Worm (Caenorhabditis elegans) whole organism, L4 larva: Measurements from ENCODE around the gene ZK632.9.

Experiments used
- Y105C5A.15 ChIP-seq: fragments of 200-800 bp; sonication (Bioruptor generic); IDR thresholded peaks from 2 replicates; pipeline ENCODE4 v1.3.6; 2022; ENCODE audit warnings: missing genetic modification characterization, missing compliant biosample characterization
- Y75B8A.6 ChIP-seq: fragments of 200-800 bp; sonication (Bioruptor generic); IDR thresholded peaks from 2 replicates; pipeline ENCODE4 v1.3.6; 2022; ENCODE audit warnings: missing genetic modification reagents, missing genetic modification characterization, missing compliant biosample characterization
- ZK337.2 ChIP-seq: fragments of 200-800 bp; sonication (Bioruptor generic); IDR thresholded peaks from 2 replicates; pipeline ENCODE4 v1.3.6; 2022; ENCODE audit warnings: missing genetic modification reagents, missing genetic modification characterization, missing compliant biosample characterization
- ZK546.5 ChIP-seq, 2 experiments: sonication (generic microtip); optimal IDR thresholded peaks; 2 replicates each; lab custom pipeline; 2017; ENCODE audit warnings: missing biosample characterization in 2 of 2, missing genetic modification characterization in 2 of 2
- ama-1 ChIP-seq: fragments of 150-350 bp; optimal IDR thresholded peaks from 2 replicates; lab custom pipeline; 2014; ENCODE audit warnings: inconsistent platforms, mixed read lengths
- attf-4 ChIP-seq: sonication (generic microtip); optimal IDR thresholded peaks from 3 replicates; lab custom pipeline; 2017; ENCODE audit warnings: missing biosample characterization, missing genetic modification characterization
- ceh-20 ChIP-seq: fragments of 200-800 bp; sonication (Bioruptor generic); IDR thresholded peaks from 2 replicates; pipeline ENCODE4 v1.3.6; 2022; ENCODE audit warnings: missing genetic modification reagents, missing genetic modification characterization, missing compliant biosample characterization
- daf-12 ChIP-seq: fragments of 150-350 bp; optimal IDR thresholded peaks from 2 replicates; lab custom pipeline; 2014; ENCODE audit warnings: missing biosample characterization, missing genetic modification reagents, missing genetic modification characterization
- daf-16 ChIP-seq, 3 experiments: sonication (generic microtip); optimal IDR thresholded peaks; 2 replicates each; lab custom pipeline; 2016 to 2017; ENCODE audit warnings: missing genetic modification characterization in 3 of 3, missing genetic modification reagents in 3 of 3, mild to moderate bottlenecking in 2 of 3, missing compliant biosample characterization in 2 of 3, missing biosample characterization in 1 of 3, moderate library complexity in 1 of 3
- dmd-6 ChIP-seq: fragments of 200-800 bp; sonication (Bioruptor generic); IDR thresholded peaks from 2 replicates; pipeline ENCODE4 v1.3.6; 2022; ENCODE audit warnings: missing genetic modification reagents, missing genetic modification characterization, missing compliant biosample characterization
- dmd-8 ChIP-seq: fragments of 200-800 bp; sonication (Bioruptor generic); IDR thresholded peaks from 2 replicates; pipeline ENCODE4 v1.3.6; 2022; ENCODE audit warnings: missing genetic modification characterization, missing compliant biosample characterization
- dve-1 ChIP-seq: sonication (generic microtip); optimal IDR thresholded peaks from 2 replicates; lab custom pipeline; 2017; ENCODE audit warnings: antibody characterized with exemption, mild to moderate bottlenecking, missing genetic modification characterization, missing compliant biosample characterization; ENCODE audit not compliant: insufficient read depth
- fkh-10 ChIP-seq: fragments of 150-350 bp; optimal IDR thresholded peaks from 2 replicates; lab custom pipeline; 2014; ENCODE audit warnings: missing biosample characterization, missing genetic modification reagents, missing genetic modification characterization
- fos-1 ChIP-seq: fragments of 150-350 bp; optimal IDR thresholded peaks from 2 replicates; lab custom pipeline; 2014; ENCODE audit warnings: missing biosample characterization, missing genetic modification characterization
- gei-8 ChIP-seq: fragments of 200-800 bp; sonication (Bioruptor generic); optimal IDR thresholded peaks from 2 replicates; lab custom pipeline; 2018; ENCODE audit warnings: mild to moderate bottlenecking, missing genetic modification characterization, missing compliant biosample characterization
- hlh-11 ChIP-seq: fragments of 200-800 bp; sonication (Bioruptor generic); optimal IDR thresholded peaks from 2 replicates; lab custom pipeline; 2018; ENCODE audit warnings: mild to moderate bottlenecking, missing genetic modification characterization, missing compliant biosample characterization
- hlh-30 ChIP-seq: sonication (generic microtip); optimal IDR thresholded peaks from 2 replicates; lab custom pipeline; 2017; ENCODE audit warnings: antibody characterized with exemption, mild to moderate bottlenecking, missing genetic modification characterization, missing compliant biosample characterization; ENCODE audit not compliant: insufficient read depth
- hmg-1.1 ChIP-seq: fragments of 200-800 bp; sonication (Bioruptor generic); IDR thresholded peaks from 2 replicates; pipeline ENCODE4 v1.3.6; 2022; ENCODE audit warnings: missing genetic modification reagents, missing genetic modification characterization, missing compliant biosample characterization
- lin-13 ChIP-seq: fragments of 150-350 bp; optimal IDR thresholded peaks from 2 replicates; lab custom pipeline; 2014; ENCODE audit warnings: missing biosample characterization, missing genetic modification reagents, missing genetic modification characterization
- lin-15B ChIP-seq: fragments of 150-350 bp; sonication (generic microtip); optimal IDR thresholded peaks from 3 replicates; lab custom pipeline; 2014; ENCODE audit warnings: missing biosample characterization, missing genetic modification characterization
- lin-39 ChIP-seq: fragments of 150-350 bp; optimal IDR thresholded peaks from 2 replicates; lab custom pipeline; 2014; ENCODE audit warnings: missing biosample characterization, missing genetic modification reagents, missing genetic modification characterization
- mdl-1 ChIP-seq, 2 experiments: fragments of 150-350 bp in 1 of 2; sonication (generic microtip) in 1 of 2; optimal IDR thresholded peaks; 2 replicates each; lab custom pipeline; 2014 to 2017; ENCODE audit warnings: missing biosample characterization in 2 of 2, missing genetic modification characterization in 2 of 2
- mdt-29 ChIP-seq: fragments of 200-800 bp; sonication (Bioruptor generic); IDR thresholded peaks from 2 replicates; pipeline ENCODE4 v1.3.6; 2022; ENCODE audit warnings: missing genetic modification reagents, missing genetic modification characterization, missing compliant biosample characterization
- mep-1 ChIP-seq: fragments of 150-350 bp; sonication (generic microtip); optimal IDR thresholded peaks from 3 replicates; lab custom pipeline; 2014; ENCODE audit warnings: missing biosample characterization, missing genetic modification characterization
- mes-2 ChIP-seq: sonication (generic microtip); optimal IDR thresholded peaks from 2 replicates; lab custom pipeline; 2016; ENCODE audit warnings: missing genotype, mild to moderate bottlenecking, missing genetic modification characterization, missing compliant biosample characterization; ENCODE audit not compliant: poor library complexity, severe bottlenecking
- mxl-3 ChIP-seq: fragments of 200-800 bp; sonication (Bioruptor generic); optimal IDR thresholded peaks from 2 replicates; lab custom pipeline; 2018; ENCODE audit warnings: mild to moderate bottlenecking, missing genetic modification characterization, missing compliant biosample characterization
- nhr-11 ChIP-seq: fragments of 150-350 bp; optimal IDR thresholded peaks from 2 replicates; lab custom pipeline; 2014; ENCODE audit warnings: missing biosample characterization, missing genetic modification characterization
- nhr-25 ChIP-seq: sonication (generic microtip); optimal IDR thresholded peaks from 2 replicates; lab custom pipeline; 2017; ENCODE audit warnings: missing genetic modification characterization, mild to moderate bottlenecking, missing compliant biosample characterization, antibody characterized with exemption, moderate library complexity, borderline replicate concordance; ENCODE audit not compliant: insufficient read depth
- nhr-28 ChIP-seq: fragments of 150-350 bp; optimal IDR thresholded peaks from 2 replicates; lab custom pipeline; 2014; ENCODE audit warnings: missing biosample characterization, missing genetic modification characterization
- nhr-42 ChIP-seq: fragments of 200-800 bp; sonication (Bioruptor generic); IDR thresholded peaks from 2 replicates; pipeline ENCODE4 v1.3.6; 2022; ENCODE audit warnings: missing genetic modification characterization, missing compliant biosample characterization
- nhr-48 ChIP-seq: sonication (generic microtip); optimal IDR thresholded peaks from 2 replicates; lab custom pipeline; 2016; ENCODE audit warnings: mild to moderate bottlenecking, missing genetic modification characterization, missing compliant biosample characterization
- nhr-77 ChIP-seq: fragments of 150-350 bp; optimal IDR thresholded peaks from 2 replicates; lab custom pipeline; 2014; ENCODE audit warnings: missing biosample characterization, missing genetic modification characterization
- php-3 ChIP-seq: fragments of 200-800 bp; sonication (Bioruptor generic); IDR thresholded peaks from 2 replicates; pipeline ENCODE4 v1.3.6; 2022; ENCODE audit warnings: missing genetic modification reagents, missing genetic modification characterization, missing compliant biosample characterization
- pqm-1 ChIP-seq: sonication (generic microtip); optimal IDR thresholded peaks from 2 replicates; lab custom pipeline; 2017; ENCODE audit warnings: missing biosample characterization, missing genetic modification characterization
- skn-1 ChIP-seq: fragments of 150-350 bp; optimal IDR thresholded peaks from 2 replicates; lab custom pipeline; 2014; ENCODE audit warnings: missing biosample characterization, missing genetic modification characterization
- spr-3 ChIP-seq: fragments of 200-800 bp; sonication (Bioruptor generic); optimal IDR thresholded peaks from 2 replicates; lab custom pipeline; 2018; ENCODE audit warnings: mild to moderate bottlenecking, missing genetic modification characterization, missing compliant biosample characterization
- unc-130 ChIP-seq: sonication (generic microtip); optimal IDR thresholded peaks from 2 replicates; lab custom pipeline; 2016; ENCODE audit warnings: missing genetic modification reagents, missing genetic modification characterization, missing compliant biosample characterization
- unc-62 ChIP-seq, 3 experiments: fragments of 150-350 bp in 1 of 3; sonication (generic microtip); optimal IDR thresholded peaks in 2 of 3; peaks in 1 of 3; 1 replicate in 1 of 3; 2 replicates in 2 of 3; lab custom pipeline; 2014 to 2017; ENCODE audit warnings: missing biosample characterization in 3 of 3, missing genetic modification characterization in 3 of 3, missing genetic modification reagents in 3 of 3, missing genotype in 1 of 3
- zfp-2 ChIP-seq: sonication (generic microtip); optimal IDR thresholded peaks from 2 replicates; lab custom pipeline; 2016; ENCODE audit warnings: mild to moderate bottlenecking, missing genetic modification characterization, missing compliant biosample characterization

ZK632.9 gene

ce11 chrIII:9860201-9860780 is 35.1 kb upstream of the ZK632.9 start, which contains the start of gene twk-48:
TSS of gene twk-48 (plus strand) at chrIII:9860730.
- TF ChIP-seq hmg-1.1 (GFP tag; lab: Robert Waterston, UW) = no peak
- TF ChIP-seq ZK337.2 = no peak
- TF ChIP-seq spr-3 = no peak
- TF ChIP-seq fkh-10 (GFP tag; lab: Kevin White, UChicago) = peak; percentile 34
- TF ChIP-seq unc-62 (GFP tag; optimal IDR thresholded peaks at IDR 0.05 in 1 of 2; lab: Kevin White, UChicago) = peak in 1 of 2 experiments; percentile 85
- TF ChIP-seq unc-62 (tag; optimal IDR thresholded peaks at IDR 0.05; lab: Kevin White, UChicago) = no peak
- peak; percentile 7 for TF ChIP-seq lin-39 (tag; lab: Kevin White, UChicago)

DNA sequence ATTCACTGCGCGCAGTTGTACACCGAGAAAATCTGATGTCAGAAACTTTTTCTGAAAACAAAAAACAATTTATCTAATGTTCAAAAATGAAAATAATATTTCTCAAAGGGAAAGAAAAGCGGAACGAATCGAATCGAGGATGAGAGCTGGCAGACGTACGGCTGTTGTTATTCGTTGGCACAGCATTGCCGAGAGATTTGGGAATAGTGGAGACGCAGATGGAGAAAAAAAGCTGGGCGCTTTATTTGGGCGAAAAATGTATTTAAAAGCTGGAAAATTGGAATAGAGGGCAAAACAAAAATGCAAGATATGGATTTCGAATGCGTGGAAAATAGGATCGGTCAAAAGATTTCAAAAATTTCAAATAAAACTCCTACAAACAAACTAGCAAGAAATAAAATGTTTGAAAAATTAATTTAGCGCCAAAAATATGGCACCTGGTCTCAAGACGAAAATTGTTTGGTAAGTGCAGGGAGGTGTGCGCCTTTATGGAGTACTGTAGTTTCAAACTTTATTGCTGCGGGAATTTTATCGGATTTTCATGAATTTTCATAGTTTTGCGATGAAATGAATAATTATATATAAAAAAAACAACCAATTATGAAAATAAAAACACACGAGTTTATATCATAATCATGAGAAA is 34.0 kb upstream of the ZK632.9 start, which contains the start of gene gpdh-2:
TSS of gene gpdh-2 (minus strand) at position 51 of the 643 bp plus-strand sequence.
- no peak for TF ChIP-seq attf-4 (tag; lab: Kevin White, UChicago)
- no peak for TF ChIP-seq nhr-25 (tag; lab: Kevin White, UChicago)
- TF ChIP-seq skn-1 (tag; lab: Kevin White, UChicago) = no peak
- TF ChIP-seq daf-16 (GFP tag; optimal IDR thresholded peaks at IDR 0.05; lab: Kevin White, UChicago) = peak in 1 of 2 experiments; percentile 81
- no peak for TF ChIP-seq daf-16 (tag; optimal IDR thresholded peaks at IDR 0.05; lab: Kevin White, UChicago)

DNA sequence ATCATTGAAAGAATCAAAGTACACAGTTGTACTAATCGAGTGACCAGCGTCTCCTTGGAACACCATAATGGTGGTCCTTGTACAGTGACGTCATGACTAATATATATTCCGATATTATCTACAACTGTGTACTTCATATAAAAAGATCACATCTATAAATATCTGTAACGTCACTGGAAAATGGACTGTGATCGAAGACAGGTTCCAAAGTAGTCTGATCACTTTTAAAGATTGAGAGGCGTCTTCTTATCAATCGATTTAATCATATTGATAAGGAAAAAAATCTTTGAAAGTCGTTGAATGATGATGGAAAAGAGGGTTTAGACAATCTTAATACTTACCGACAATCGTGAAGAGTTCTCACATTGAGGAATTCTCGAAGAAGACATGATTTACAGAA is 32.8 kb upstream of the ZK632.9 start:
- TF ChIP-seq hlh-11 (tag; lab: Kevin White, UChicago) (peak; percentile 27), attf-4 (tag; lab: Kevin White, UChicago) (no peak), dve-1 (peak; percentile 61), nhr-25 (tag; lab: Kevin White, UChicago) (no peak), pqm-1 (peak; percentile 38), dmd-6 (GFP tag; lab: Robert Waterston, UW) (peak; percentile 12; the same call in 1 of the 2 replicates), daf-16 (GFP tag; optimal IDR thresholded peaks at IDR 0.05; lab: Kevin White, UChicago) (no peak), daf-16 (tag; optimal IDR thresholded peaks at IDR 0.05; lab: Kevin White, UChicago) (peak; percentile 36), nhr-48 (peak; percentile 32), unc-62 (GFP tag; optimal IDR thresholded peaks at IDR 0.05 in 1 of 2; lab: Kevin White, UChicago) (peak in 1 of 2 experiments; percentile 38), unc-62 (tag; optimal IDR thresholded peaks at IDR 0.05; lab: Kevin White, UChicago) (no peak)

DNA sequence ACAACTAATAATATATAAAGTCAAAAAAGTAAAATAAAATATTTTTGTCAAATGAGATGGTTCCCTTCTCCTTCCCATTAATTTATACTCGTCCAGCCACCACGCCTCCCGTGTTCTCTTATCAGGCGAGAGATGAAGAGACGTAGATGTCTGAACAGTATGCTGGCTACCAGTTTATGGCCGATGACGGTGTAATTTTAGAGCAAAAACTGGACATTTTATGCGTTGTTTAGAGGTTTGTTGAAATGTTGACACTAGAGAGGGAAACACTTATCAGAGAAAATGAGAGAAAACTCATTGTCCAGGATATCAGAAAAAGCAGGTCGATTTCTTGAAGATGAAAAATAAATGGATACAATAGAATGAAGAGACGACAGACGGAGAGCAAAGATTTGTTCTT is 31.9 kb upstream of the ZK632.9 start:
- TF ChIP-seq nhr-42 (GFP tag; lab: Robert Waterston, UW) (no peak), hlh-11 (tag; lab: Kevin White, UChicago) (peak; percentile 54), mep-1 (tag; lab: Kevin White, UChicago) (peak; percentile 8), ZK546.5 (tag; optimal IDR thresholded peaks at IDR 0.05; lab: Kevin White, UChicago) (no peak), fos-1 (tag; lab: Kevin White, UChicago) (no peak), nhr-11 (tag; lab: Kevin White, UChicago) (peak; percentile 15), lin-15B (no peak), daf-16 (GFP tag; optimal IDR thresholded peaks at IDR 0.05; lab: Kevin White, UChicago) (no peak), daf-16 (tag; optimal IDR thresholded peaks at IDR 0.05; lab: Kevin White, UChicago) (peak; percentile 90), hlh-30 (peak; percentile 38), dmd-8 (GFP tag; lab: Robert Waterston, UW) (no peak), daf-12 (no peak), mdl-1 (tag; optimal IDR thresholded peaks at IDR 0.05; lab: Kevin White, UChicago) (peak in 1 of 2 experiments; percentile 36), zfp-2 (no peak), pqm-1 (peak; percentile 8), gei-8 (GFP tag; lab: Kevin White, UChicago) (no peak), ama-1 (no peak), nhr-28 (tag; lab: Kevin White, UChicago) (peak; percentile 27), php-3 (peak; percentile 79), unc-62 (GFP tag; optimal IDR thresholded peaks at IDR 0.05 in 1 of 2; lab: Kevin White, UChicago) (peak in 1 of 2 experiments; percentile 29), unc-62 (tag; optimal IDR thresholded peaks at IDR 0.05; lab: Kevin White, UChicago) (no peak), Y75B8A.6 (GFP tag; lab: Robert Waterston, UW) (no peak), unc-130 (no peak), nhr-77 (tag; lab: Kevin White, UChicago) (peak; percentile 36), mdt-29 (no peak), dmd-6 (GFP tag; lab: Robert Waterston, UW) (peak; percentile 57), ceh-20 (GFP tag; lab: Robert Waterston, UW) (no peak), mes-2 (tag; lab: Kevin White, UChicago) (peak; percentile 21), dve-1 (peak; percentile 77), lin-13 (no peak), mxl-3 (GFP tag; lab: Kevin White, UChicago) (no peak), Y105C5A.15 (GFP tag; lab: Robert Waterston, UW) (no peak)
